Fruit fly (Drosophila melanogaster): ENCODE results near the gene CG13031.

The CG13031 gene

DNA sequence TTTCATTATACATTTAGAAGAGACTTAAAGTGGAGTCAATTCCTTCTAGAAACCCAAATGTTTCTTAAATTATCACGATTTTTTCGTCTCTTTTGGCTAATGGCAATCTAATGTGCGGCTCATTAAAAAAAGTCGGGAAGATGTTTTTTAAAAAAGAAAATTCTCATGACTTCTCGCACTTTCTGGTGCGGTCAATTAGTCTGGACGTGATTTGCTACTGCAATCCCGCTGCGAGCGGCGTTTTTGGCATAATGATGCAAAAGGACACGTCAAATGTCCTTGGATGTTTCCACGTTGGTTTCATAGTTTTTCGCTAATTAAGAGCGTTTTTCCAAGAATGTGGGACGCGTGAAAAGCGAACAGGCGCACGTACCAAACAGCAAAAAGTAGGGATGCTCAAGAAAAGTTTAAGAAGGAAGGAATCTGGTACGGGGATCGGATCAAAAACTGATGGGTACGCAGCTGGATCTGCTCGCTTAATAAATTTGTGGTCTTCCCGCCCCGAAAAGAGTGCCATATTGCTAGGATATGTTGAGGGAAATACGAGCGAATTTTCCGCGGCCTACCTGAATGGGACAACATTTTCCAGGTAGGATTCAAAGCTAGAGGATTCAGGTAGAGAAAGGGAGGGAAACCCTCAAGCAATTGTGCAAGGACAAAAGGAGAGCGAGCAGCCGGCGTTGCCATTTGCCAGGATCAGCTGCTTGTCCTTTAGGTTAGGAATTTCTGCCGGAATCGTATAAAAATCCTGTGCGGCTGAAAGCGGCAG lies 48.3 kb downstream of the CG13031 start:
- TF ChIP-seq Mnt (GFP tag; optimal IDR thresholded peaks at IDR 0.05) (no peak), CG11617 (GFP tag; optimal IDR thresholded peaks at IDR 0.05) (no peak), pad (GFP tag; optimal IDR thresholded peaks at IDR 0.05) (no peak), CG5204 (GFP tag; optimal IDR thresholded peaks at IDR 0.05) (no peak), CG33017 (tag; optimal IDR thresholded peaks at IDR 0.05) (no peak), CG7045 (GFP tag; optimal IDR thresholded peaks at IDR 0.05) (no peak), cnc (optimal IDR thresholded peaks at IDR 0.05) (no peak), CG14711 (tag; optimal IDR thresholded peaks at IDR 0.05) (no peak), Clk (GFP tag; optimal IDR thresholded peaks at IDR 0.05) (no peak), Hr96 (GFP tag; optimal IDR thresholded peaks at IDR 0.05) (no peak)
